Worm (Caenorhabditis elegans): ENCODE measurements around the gene ech-8.

DNA sequence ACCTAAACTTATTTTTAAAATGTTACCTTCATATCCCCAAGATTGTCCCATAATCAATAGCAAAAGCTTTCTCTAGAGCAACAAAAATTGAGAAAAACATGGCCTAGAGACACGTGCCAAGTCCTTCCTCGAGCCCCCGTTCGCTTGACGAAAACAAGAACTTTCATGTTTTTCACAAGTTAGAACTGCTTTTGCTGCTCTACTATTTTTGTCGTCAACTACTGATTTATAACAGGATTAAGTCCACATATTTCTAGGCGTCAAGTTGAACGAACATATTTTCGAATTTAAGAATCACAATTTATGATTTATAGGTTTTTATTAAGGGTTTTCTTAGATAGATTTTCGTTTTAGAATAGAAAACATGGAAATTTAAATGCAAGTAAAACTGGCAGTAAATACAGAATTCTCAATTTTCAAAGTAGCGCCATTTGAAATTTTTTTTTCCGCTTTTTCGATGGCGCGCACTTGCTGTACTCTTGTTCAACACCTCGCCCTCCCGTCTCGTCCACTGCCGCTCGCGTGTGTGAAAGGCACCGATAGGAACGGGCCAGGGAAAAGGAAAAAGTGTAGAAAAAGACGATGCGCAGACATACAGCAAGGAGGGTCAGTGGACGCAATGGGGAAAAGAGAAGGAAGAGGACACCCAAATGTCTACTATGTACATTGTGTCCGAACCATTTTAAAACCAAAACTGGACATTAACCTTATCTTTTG lies 45.4 kb upstream of the ech-8 start, which contains the start of gene rad-51:
- TF ChIP-seq ztf-1 (GFP tag; conservative IDR thresholded peaks at IDR 0.05) (no peak), R02D3.7 (tag; optimal IDR thresholded peaks at IDR 0.05) (no peak), snpc-4 (tag; optimal IDR thresholded peaks at IDR 0.05) (no peak), ama-1 (optimal IDR thresholded peaks at IDR 0.05) (no peak), alr-1 (tag; optimal IDR thresholded peaks at IDR 0.05) (no peak), lin-13 (GFP tag; optimal IDR thresholded peaks at IDR 0.05) (peak; percentile 53), lin-11 (tag; optimal IDR thresholded peaks at IDR 0.05) (peak; percentile 46), mbf-1 (tag; optimal IDR thresholded peaks at IDR 0.05) (no peak), skn-1 (tag; optimal IDR thresholded peaks at IDR 0.05) (no peak)
